Worm (Caenorhabditis elegans): ENCODE data around the gene syf-3.
A peak's percentile ranks its signal among the peaks of the same experiment; 100 is the strongest.

The syf-3 gene

DNA sequence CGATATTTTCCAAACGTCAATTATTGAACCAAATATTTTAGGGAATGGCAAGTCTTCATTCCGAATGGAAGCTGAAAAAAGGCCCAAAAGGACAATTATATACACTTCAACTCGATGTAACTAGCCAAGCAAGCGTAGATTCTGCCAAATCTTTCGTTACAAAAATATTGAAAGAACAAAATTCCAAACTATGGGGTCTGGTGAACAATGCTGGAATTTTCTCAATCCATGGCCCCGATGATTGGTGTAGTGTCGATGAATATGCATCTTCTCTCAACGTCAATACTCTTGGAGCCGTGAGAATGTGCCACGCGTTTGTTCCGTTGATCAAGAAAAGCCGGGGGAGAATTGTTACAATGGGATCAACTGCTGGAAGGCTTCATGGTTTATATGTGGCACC lies 44.4 kb downstream of the syf-3 start:
- no peak for TF ChIP-seq C34F6.9 (tag; optimal IDR thresholded peaks at IDR 0.05)
- no peak for TF ChIP-seq skn-1 (tag; optimal IDR thresholded peaks at IDR 0.05)
- TF ChIP-seq ceh-16 (tag; optimal IDR thresholded peaks at IDR 0.05), result no peak
- TF ChIP-seq unc-55 (GFP tag; optimal IDR thresholded peaks at IDR 0.05), result no peak
- no peak for TF ChIP-seq lin-39 (tag; optimal IDR thresholded peaks at IDR 0.05)
- no peak for TF ChIP-seq nhr-11 (tag; optimal IDR thresholded peaks at IDR 0.05)
- TF ChIP-seq ZK546.5 (tag; optimal IDR thresholded peaks at IDR 0.05), result no peak
- no peak for TF ChIP-seq F13H6.1 (tag; optimal IDR thresholded peaks at IDR 0.05)
- no peak for TF ChIP-seq ztf-1 (GFP tag; conservative IDR thresholded peaks at IDR 0.05)

ce11 chrV:5986755-5987154 lies 46.9 kb downstream of the syf-3 start, which contains the start of gene C10F3.7:
Gene C10F3.7, minus strand, starts transcription at chrV:5986855.
- TF ChIP-seq lin-13 (GFP tag; optimal IDR thresholded peaks at IDR 0.05) (no peak), crh-2 (tag; optimal IDR thresholded peaks at IDR 0.05) (no peak), mbf-1 (tag; optimal IDR thresholded peaks at IDR 0.05) (no peak), Y55F3AM.14 (GFP tag; optimal IDR thresholded peaks at IDR 0.05) (no peak), ztf-11 (tag; optimal IDR thresholded peaks at IDR 0.05) (no peak), ztf-4 (tag; optimal IDR thresholded peaks at IDR 0.05) (no peak)

ce11 chrV:5990383-5990782 lies 50.6 kb downstream of the syf-3 start, which contains the start of gene fut-8:
Gene fut-8, minus strand, starts transcription at chrV:5990483.
- TF ChIP-seq fos-1 (tag; optimal IDR thresholded peaks at IDR 0.05) (no peak), unc-62 (GFP tag; optimal IDR thresholded peaks at IDR 0.05) (no peak), C34F6.9 (tag; optimal IDR thresholded peaks at IDR 0.05) (no peak), gmeb-1 (tag; optimal IDR thresholded peaks at IDR 0.05) (no peak), F13H6.1 (tag; optimal IDR thresholded peaks at IDR 0.05) (no peak), nhr-77 (tag; optimal IDR thresholded peaks at IDR 0.05) (no peak), nhr-12 (tag; optimal IDR thresholded peaks at IDR 0.05) (no peak), elt-3 (tag; optimal IDR thresholded peaks at IDR 0.05) (no peak), ztf-1 (GFP tag; conservative IDR thresholded peaks at IDR 0.05) (no peak), mab-5 (tag; optimal IDR thresholded peaks at IDR 0.05) (no peak), nhr-21 (tag; optimal IDR thresholded peaks at IDR 0.05) (no peak), alr-1 (tag; optimal IDR thresholded peaks at IDR 0.05) (no peak), ama-1 (optimal IDR thresholded peaks at IDR 0.05) (no peak), lin-13 (GFP tag; optimal IDR thresholded peaks at IDR 0.05) (no peak), nhr-11 (tag; optimal IDR thresholded peaks at IDR 0.05) (no peak), crh-2 (tag; optimal IDR thresholded peaks at IDR 0.05) (no peak)

DNA sequence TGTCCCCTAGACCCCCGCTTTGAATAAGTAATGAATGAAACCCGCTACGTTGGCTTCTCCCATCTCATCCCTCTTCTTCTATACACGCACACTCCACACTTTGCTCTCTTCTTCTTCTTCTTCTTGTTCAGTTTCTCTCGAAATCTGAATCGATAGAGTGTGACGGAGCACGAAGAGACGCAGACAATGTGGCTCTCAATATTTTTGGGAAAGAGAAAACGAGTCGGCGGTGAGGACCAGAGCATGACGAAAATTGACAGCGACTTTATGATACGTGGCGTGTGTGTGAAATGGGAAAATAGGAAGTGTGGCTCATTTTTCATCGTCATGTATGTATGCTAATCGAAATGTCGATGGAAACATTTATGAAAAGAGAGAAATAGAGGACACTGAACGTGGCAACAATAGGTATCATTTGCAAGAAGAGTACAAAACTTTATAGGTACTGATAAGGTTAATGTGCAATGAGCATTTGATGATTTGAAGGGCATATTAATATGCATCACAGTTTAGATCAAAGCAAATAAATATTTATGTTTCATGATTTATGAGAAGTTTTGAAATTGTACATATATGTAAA lies 51.8 kb downstream of the syf-3 start:
- TF ChIP-seq lin-13 (GFP tag; optimal IDR thresholded peaks at IDR 0.05), result peak; percentile 30
- peak; percentile 58 for TF ChIP-seq nhr-6 (tag; optimal IDR thresholded peaks at IDR 0.05)
- TF ChIP-seq nhr-129 (tag; optimal IDR thresholded peaks at IDR 0.05), result peak; percentile 86
- TF ChIP-seq Y55F3AM.14 (GFP tag; optimal IDR thresholded peaks at IDR 0.05), result no peak
- no peak for TF ChIP-seq elt-1 (tag; optimal IDR thresholded peaks at IDR 0.05)
- TF ChIP-seq alr-1 (tag; optimal IDR thresholded peaks at IDR 0.05), result no peak
- TF ChIP-seq C34F6.9 (tag; optimal IDR thresholded peaks at IDR 0.05), result peak; percentile 84
- no peak for TF ChIP-seq unc-39 (tag; optimal IDR thresholded peaks at IDR 0.05)
- TF ChIP-seq ceh-16 (tag; optimal IDR thresholded peaks at IDR 0.05), result no peak
- TF ChIP-seq mbf-1 (tag; optimal IDR thresholded peaks at IDR 0.05), result no peak
- no peak for TF ChIP-seq aly-2 (tag; optimal IDR thresholded peaks at IDR 0.05)
- TF ChIP-seq lin-11 (tag; optimal IDR thresholded peaks at IDR 0.05), result no peak
- peak; percentile 80 for TF ChIP-seq zag-1 (tag; optimal IDR thresholded peaks at IDR 0.05)
- no peak for TF ChIP-seq sem-4 (tag; optimal IDR thresholded peaks at IDR 0.05)
- no peak for TF ChIP-seq fos-1 (tag; optimal IDR thresholded peaks at IDR 0.05)
- TF ChIP-seq crh-2 (tag; optimal IDR thresholded peaks at IDR 0.05), result peak; percentile 94
- TF ChIP-seq ama-1 (optimal IDR thresholded peaks at IDR 0.05), result no peak
- no peak for TF ChIP-seq peb-1 (tag; optimal IDR thresholded peaks at IDR 0.05)
- no peak for TF ChIP-seq nhr-10 (tag; optimal IDR thresholded peaks at IDR 0.05)
- no peak for TF ChIP-seq ztf-11 (tag; optimal IDR thresholded peaks at IDR 0.05)
- TF ChIP-seq nhr-237 (tag; optimal IDR thresholded peaks at IDR 0.05), result no peak
- no peak for TF ChIP-seq snpc-4 (tag; optimal IDR thresholded peaks at IDR 0.05)
- no peak for TF ChIP-seq nhr-25 (tag; optimal IDR thresholded peaks at IDR 0.05)
- TF ChIP-seq mab-5 (tag; optimal IDR thresholded peaks at IDR 0.05), result peak; percentile 44
- no peak for TF ChIP-seq nhr-23 (tag; optimal IDR thresholded peaks at IDR 0.05)
- peak; percentile 48 for TF ChIP-seq egl-27 (tag; optimal IDR thresholded peaks at IDR 0.05)
- no peak for TF ChIP-seq lin-39 (tag; optimal IDR thresholded peaks at IDR 0.05)
- TF ChIP-seq nhr-12 (tag; optimal IDR thresholded peaks at IDR 0.05), result no peak
- no peak for TF ChIP-seq ztf-4 (tag; optimal IDR thresholded peaks at IDR 0.05)
- peak; percentile 2 for TF ChIP-seq sma-9 (GFP tag; optimal IDR thresholded peaks at IDR 0.05)
- TF ChIP-seq sma-9 (tag; optimal IDR thresholded peaks at IDR 0.05), result no peak
- TF ChIP-seq lsy-2 (tag; optimal IDR thresholded peaks at IDR 0.05), result peak in 1 of 2 experiments; percentile 66
- TF ChIP-seq ZK546.5 (tag; optimal IDR thresholded peaks at IDR 0.05), result no peak
- TF ChIP-seq elt-3 (tag; optimal IDR thresholded peaks at IDR 0.05), result no peak
- TF ChIP-seq skn-1 (tag; optimal IDR thresholded peaks at IDR 0.05), result no peak
- TF ChIP-seq nhr-77 (tag; optimal IDR thresholded peaks at IDR 0.05), result no peak
- no peak for TF ChIP-seq unc-62 (GFP tag; optimal IDR thresholded peaks at IDR 0.05)
- TF ChIP-seq R02D3.7 (tag; optimal IDR thresholded peaks at IDR 0.05), result no peak
- no peak for TF ChIP-seq ceh-82 (tag; optimal IDR thresholded peaks at IDR 0.05)
- TF ChIP-seq ztf-1 (GFP tag; conservative IDR thresholded peaks at IDR 0.05), result no peak
- no peak for TF ChIP-seq nhr-11 (tag; optimal IDR thresholded peaks at IDR 0.05)
- peak; percentile 83 for TF ChIP-seq unc-55 (GFP tag; optimal IDR thresholded peaks at IDR 0.05)
